Worm (Caenorhabditis elegans) whole organism, early embryonic: ENCODE data around the gene acs-19.
A peak's percentile ranks its signal among the peaks of the same experiment; 100 is the strongest.
"Not testable (repeated sequence)": the region's sequence is repeated elsewhere in the genome, so short reads cannot be mapped to it uniquely, and the experiment has no call there.

ENCODE experiments used
- B0310.2 ChIP-seq: sonication (generic microtip); optimal IDR thresholded peaks from 2 replicates; lab custom pipeline; 2016; ENCODE audit warnings: mild to moderate bottlenecking, missing genetic modification characterization, missing compliant biosample characterization
- F13C5.2 ChIP-seq: sonication (generic microtip); optimal IDR thresholded peaks from 2 replicates; lab custom pipeline; 2017; ENCODE audit warnings: mild to moderate bottlenecking, missing genetic modification characterization, inconsistent platforms, missing compliant biosample characterization
- aly-1 ChIP-seq: sonication (generic microtip); optimal IDR thresholded peaks from 2 replicates; lab custom pipeline; 2016; ENCODE audit warnings: missing genetic modification characterization, missing compliant biosample characterization
- ama-1 ChIP-seq: fragments of 150-350 bp; optimal IDR thresholded peaks from 2 replicates; lab custom pipeline; 2014
- ceh-13 ChIP-seq: fragments of 200-800 bp; sonication (Bioruptor generic); optimal IDR thresholded peaks from 2 replicates; lab custom pipeline; 2018; ENCODE audit warnings: mild to moderate bottlenecking, missing genetic modification characterization, missing compliant biosample characterization
- ceh-36 ChIP-seq: sonication (generic microtip); optimal IDR thresholded peaks from 2 replicates; lab custom pipeline; 2016; ENCODE audit warnings: missing genetic modification characterization, inconsistent platforms, missing compliant biosample characterization
- ets-7 ChIP-seq: sonication (generic microtip); optimal IDR thresholded peaks from 2 replicates; lab custom pipeline; 2016; ENCODE audit warnings: missing genotype, missing genetic modification characterization, missing compliant biosample characterization
- flt-1 ChIP-seq: fragments of 200-800 bp; sonication (Bioruptor generic); IDR thresholded peaks from 2 replicates; pipeline ENCODE4 v1.3.6; 2022; ENCODE audit warnings: missing genetic modification characterization, missing compliant biosample characterization
- hmbx-1 ChIP-seq: sonication (generic microtip); optimal IDR thresholded peaks from 2 replicates; lab custom pipeline; 2016; ENCODE audit warnings: mild to moderate bottlenecking, missing genetic modification characterization, missing compliant biosample characterization
- hmg-4 ChIP-seq: fragments of 200-800 bp; sonication (Bioruptor generic); optimal IDR thresholded peaks from 2 replicates; lab custom pipeline; 2018; ENCODE audit warnings: mild to moderate bottlenecking, missing genetic modification characterization, missing compliant biosample characterization
- hnd-1 ChIP-seq: sonication (generic microtip); optimal IDR thresholded peaks from 2 replicates; lab custom pipeline; 2016; ENCODE audit warnings: missing genetic modification characterization, missing compliant biosample characterization
- pes-1 ChIP-seq: fragments of 200-800 bp; sonication (Bioruptor generic); IDR thresholded peaks from 2 replicates; pipeline ENCODE4 v1.3.6; 2022; ENCODE audit warnings: missing genetic modification reagents, missing genetic modification characterization, missing compliant biosample characterization
- scrt-1 ChIP-seq: fragments of 200-800 bp; sonication (Bioruptor generic); IDR thresholded peaks from 2 replicates; pipeline ENCODE4 v1.3.6; 2022; ENCODE audit warnings: missing genetic modification characterization, missing compliant biosample characterization
- sea-1 ChIP-seq: fragments of 200-800 bp; sonication (Bioruptor generic); conservative IDR thresholded peaks from 2 replicates; pipeline ENCODE4 v1.3.6; 2022; ENCODE audit warnings: missing genetic modification characterization, missing compliant biosample characterization
- tbx-11 ChIP-seq: fragments of 200-800 bp; sonication (Bioruptor generic); IDR thresholded peaks from 2 replicates; pipeline ENCODE4 v1.3.6; 2022; ENCODE audit warnings: missing genetic modification characterization, missing compliant biosample characterization
- tbx-37 ChIP-seq: fragments of 200-800 bp; sonication (Bioruptor generic); conservative IDR thresholded peaks from 2 replicates; pipeline ENCODE4 v1.3.6; 2022; ENCODE audit warnings: missing genetic modification reagents, missing genetic modification characterization, missing compliant biosample characterization
- tra-4 ChIP-seq: sonication (generic microtip); optimal IDR thresholded peaks from 2 replicates; lab custom pipeline; 2017; ENCODE audit warnings: missing genetic modification characterization, missing compliant biosample characterization

Gene acs-19

DNA sequence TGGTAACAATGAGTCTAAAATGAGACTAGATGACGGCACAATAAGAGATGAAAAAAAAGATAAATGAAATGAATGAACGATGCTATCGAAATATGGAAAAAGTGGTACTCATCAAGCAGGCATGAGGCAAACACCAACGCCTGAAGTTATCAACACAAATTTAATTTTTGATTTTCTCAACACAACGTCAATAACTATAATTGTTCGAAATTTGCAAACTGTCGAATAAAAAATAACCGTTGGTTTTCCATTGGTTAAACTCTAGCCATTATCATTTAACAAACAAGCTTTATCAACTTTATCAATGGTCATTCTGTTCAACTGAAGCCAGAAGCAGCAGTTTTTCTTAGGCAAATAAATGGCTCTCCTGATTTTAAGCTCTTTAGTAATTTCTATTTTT lies 32.0 kb upstream of the acs-19 start, which contains the start of gene cyp-25A1:
Gene cyp-25A1 (plus strand): TSS at position 301 of the 400 bp plus-strand sequence.
- TF ChIP-seq tra-4 (tag; lab: Kevin White, UChicago) (no peak), scrt-1 (GFP tag; lab: Robert Waterston, UW) (no peak), flt-1 (no peak), F13C5.2 (tag; lab: Kevin White, UChicago) (no peak), ama-1 (lab: Kevin White, UChicago) (no peak), sea-1 (GFP tag; lab: Robert Waterston, UW) (no peak), ceh-36 (no peak), ets-7 (tag; lab: Kevin White, UChicago) (no peak)

DNA sequence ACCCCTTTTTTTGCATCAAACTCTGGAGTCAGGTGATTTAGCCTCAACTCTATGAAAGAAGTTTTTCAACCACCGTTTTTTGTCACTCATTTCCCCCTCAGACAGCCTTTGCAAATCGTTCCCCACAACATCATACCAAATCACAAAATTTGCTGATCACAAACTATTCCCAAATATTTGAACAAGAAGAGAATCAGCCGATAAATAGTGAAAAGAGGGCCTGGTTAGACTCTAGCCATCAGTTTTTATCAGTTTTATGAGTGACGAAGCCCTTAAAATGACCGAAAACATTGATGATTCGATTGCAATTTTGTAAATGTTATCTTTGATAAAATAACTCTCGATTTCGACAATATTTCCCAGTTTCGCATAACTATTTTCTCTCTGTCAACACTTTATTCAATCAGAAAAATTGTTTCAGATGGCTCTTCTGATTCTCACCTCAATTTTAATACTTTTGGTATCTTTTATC lies 29.5 kb upstream of the acs-19 start, which contains the start of gene cyp-25A2:
Gene cyp-25A2 (plus strand): TSS at position 422 of the 472 bp plus-strand sequence.
- TF ChIP-seq B0310.2 (tag; lab: Kevin White, UChicago) (no peak), pes-1 (GFP tag; lab: Robert Waterston, UW) (no peak), ama-1 (lab: Kevin White, UChicago) (no peak), tbx-11 (GFP tag; lab: Robert Waterston, UW) (no peak), tbx-37 (no peak), scrt-1 (GFP tag; lab: Robert Waterston, UW) (no peak), F13C5.2 (tag; lab: Kevin White, UChicago) (no peak), sea-1 (GFP tag; lab: Robert Waterston, UW) (no peak), hmg-4 (GFP tag; lab: Kevin White, UChicago) (no peak), flt-1 (no peak), ets-7 (tag; lab: Kevin White, UChicago) (no peak), hnd-1 (tag; lab: Kevin White, UChicago) (no peak), tra-4 (tag; lab: Kevin White, UChicago) (no peak), hmbx-1 (tag; lab: Kevin White, UChicago) (no peak), aly-1 (no peak), ceh-36 (no peak), ceh-13 (no peak)

DNA sequence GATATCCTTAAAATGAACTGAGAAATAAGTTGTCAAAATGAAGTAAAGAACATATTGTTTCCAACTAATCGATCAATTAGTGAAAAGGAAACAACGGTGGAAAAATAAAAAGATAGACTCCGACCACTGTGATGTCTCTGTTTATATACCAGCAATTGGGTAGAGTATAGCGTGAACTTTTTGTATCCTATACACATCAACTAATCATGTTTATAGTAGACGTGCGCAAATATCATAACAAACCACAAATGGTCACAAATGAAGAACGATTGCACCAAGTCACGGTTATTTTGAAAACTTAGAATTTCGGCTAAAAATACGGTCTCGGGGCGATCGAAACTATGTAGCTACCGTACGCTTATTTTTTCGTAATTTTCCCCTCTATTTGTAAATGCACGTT lies 24.7 kb upstream of the acs-19 start, which contains the start of gene cyp-25A3:
Gene cyp-25A3 (minus strand): TSS at position 101 of the 400 bp plus-strand sequence.
- no peak for TF ChIP-seq ama-1 (lab: Kevin White, UChicago)
- TF ChIP-seq tbx-37 = no peak
- TF ChIP-seq B0310.2 (tag; lab: Kevin White, UChicago) = no peak
- TF ChIP-seq ceh-36 = no peak
- no peak for TF ChIP-seq hmg-4 (GFP tag; lab: Kevin White, UChicago)
- no peak for TF ChIP-seq tbx-11 (GFP tag; lab: Robert Waterston, UW)
- no peak for TF ChIP-seq scrt-1 (GFP tag; lab: Robert Waterston, UW)
- no peak for TF ChIP-seq pes-1 (GFP tag; lab: Robert Waterston, UW)
- TF ChIP-seq tra-4 (tag; lab: Kevin White, UChicago) = no peak
- no peak for TF ChIP-seq hmbx-1 (tag; lab: Kevin White, UChicago)
- no peak for TF ChIP-seq sea-1 (GFP tag; lab: Robert Waterston, UW)
- TF ChIP-seq ets-7 (tag; lab: Kevin White, UChicago) = no peak
- no peak for TF ChIP-seq hnd-1 (tag; lab: Kevin White, UChicago)
- TF ChIP-seq F13C5.2 (tag; lab: Kevin White, UChicago) = no peak
- TF ChIP-seq ceh-13 = no peak
- no peak for TF ChIP-seq aly-1
- TF ChIP-seq flt-1 = no peak

DNA sequence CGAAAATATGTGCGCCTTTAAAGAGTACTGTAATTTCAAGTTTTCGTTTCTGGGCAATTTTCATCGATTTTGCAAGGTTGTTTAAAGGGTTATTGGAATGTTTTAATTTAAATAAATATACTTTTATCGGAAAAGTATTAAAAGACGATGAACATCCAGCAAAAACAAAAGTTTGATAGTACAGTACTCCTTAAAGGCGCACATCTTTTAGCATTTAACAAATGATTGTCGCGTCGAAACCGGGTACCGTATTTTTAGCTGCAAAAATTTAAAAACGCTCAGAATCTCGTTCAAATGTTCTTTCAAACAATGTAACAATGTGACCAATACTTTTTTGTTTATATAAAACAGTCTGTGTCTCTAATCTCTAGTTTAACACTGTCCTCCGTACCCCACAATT lies 24.0 kb upstream of the acs-19 start, which contains the start of gene C36A4.11:
Gene C36A4.11 (plus strand): TSS at position 301 of the 400 bp plus-strand sequence.
- not testable (repeated sequence) for TF ChIP-seq F13C5.2 (tag; lab: Kevin White, UChicago); sea-1 (GFP tag; lab: Robert Waterston, UW); tra-4 (tag; lab: Kevin White, UChicago)

DNA sequence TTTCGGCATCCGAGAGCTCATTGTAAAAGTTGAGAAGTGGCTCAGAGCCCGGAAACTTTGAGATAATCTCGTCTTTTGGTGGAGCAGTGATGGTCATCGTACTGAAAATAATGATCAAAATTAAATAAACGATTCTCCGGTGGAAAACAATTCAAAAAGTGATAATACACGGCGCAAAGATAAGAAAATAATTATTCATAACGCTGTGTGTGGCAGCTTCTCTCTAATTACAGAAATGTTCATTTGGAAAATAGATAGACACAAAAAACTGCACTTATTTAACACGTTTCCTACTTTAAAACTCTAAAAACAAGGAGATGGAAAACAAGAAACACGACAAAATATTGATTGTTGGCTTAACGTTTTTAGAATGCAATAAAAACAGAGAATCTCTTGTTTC lies 20.8 kb upstream of the acs-19 start, which contains the start of gene C36A4.4:
Gene C36A4.4 (minus strand): TSS at position 101 of the 400 bp plus-strand sequence.
- not testable (repeated sequence) for TF ChIP-seq tbx-37; ets-7 (tag; lab: Kevin White, UChicago); aly-1

DNA sequence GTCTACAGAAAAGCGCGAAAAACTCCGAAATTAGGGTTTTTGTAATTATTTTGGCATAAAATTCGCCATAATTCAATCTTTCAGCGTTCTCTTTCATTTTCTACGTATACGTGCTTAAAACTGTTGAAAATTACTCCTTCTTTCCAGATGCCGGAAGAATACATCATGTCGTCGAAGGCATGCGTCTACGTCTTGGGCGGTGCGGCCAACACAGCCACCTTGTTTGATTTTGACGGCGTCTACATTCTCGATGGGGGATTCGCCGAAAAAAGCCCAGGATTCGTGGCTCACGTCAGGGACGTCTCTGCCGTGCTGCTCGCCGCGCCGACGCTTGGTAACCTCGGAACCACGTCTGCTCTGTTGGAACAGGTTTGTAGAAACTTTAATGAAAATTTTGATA lies 19.5 kb upstream of the acs-19 start, which contains the start of gene maph-1.3:
Gene maph-1.3 (plus strand): TSS at position 148 of the 400 bp plus-strand sequence.
- not testable (repeated sequence) for TF ChIP-seq ama-1 (lab: Kevin White, UChicago); ceh-36; sea-1 (GFP tag; lab: Robert Waterston, UW)

DNA sequence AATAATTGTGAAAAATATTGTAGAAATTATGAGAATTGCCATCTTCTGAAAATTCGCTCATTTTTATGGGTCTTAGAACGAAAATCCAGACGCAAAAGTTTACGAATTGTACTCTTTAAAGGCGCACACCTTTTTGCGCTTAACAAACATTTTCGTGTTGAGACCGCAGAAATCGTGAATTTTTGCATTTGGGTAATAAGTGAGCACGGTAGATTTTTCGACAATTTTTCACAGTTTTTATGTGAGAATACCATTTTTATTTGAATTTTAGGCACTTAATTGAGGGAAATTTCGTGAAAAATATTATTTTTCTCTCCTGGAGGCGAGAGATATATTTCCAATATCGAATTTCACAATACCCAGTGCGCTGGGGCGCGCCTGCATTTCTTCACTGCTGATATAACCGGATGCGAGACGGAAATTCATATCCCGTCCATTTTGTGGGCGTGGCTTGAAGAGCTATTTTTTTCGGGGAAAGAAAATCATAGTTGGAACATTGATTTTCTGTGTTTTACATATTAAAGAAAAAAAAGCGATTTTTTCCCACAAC lies 12.2 kb upstream of the acs-19 start, which contains the start of gene cyp-25A4:
Gene cyp-25A4 (minus strand): TSS at position 51 of the 550 bp plus-strand sequence.
- not testable (repeated sequence) for TF ChIP-seq ama-1 (lab: Kevin White, UChicago); ceh-36; scrt-1 (GFP tag; lab: Robert Waterston, UW)

DNA sequence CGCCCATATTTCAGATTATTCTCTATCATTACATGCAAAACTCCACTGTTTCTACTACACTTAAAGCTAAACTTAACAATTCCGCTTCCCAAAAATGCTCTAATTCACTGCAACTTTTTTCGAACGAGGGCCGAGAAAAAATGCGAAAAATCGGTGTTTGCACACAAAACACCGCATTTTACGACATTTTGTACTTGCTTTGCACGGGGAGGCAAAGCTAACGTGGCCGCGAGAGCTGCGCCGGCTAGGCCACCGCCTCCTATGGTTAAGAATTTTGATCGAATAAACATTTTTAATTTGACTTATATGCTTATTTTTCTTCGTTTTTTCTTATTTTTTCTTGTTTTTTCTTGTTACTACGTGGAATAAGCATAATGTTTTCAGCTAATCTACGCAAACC lies 9.4 kb upstream of the acs-19 start:
- TF ChIP-seq tbx-37 = peak; percentile 63
- TF ChIP-seq scrt-1 (GFP tag; lab: Robert Waterston, UW) = 0 out of 2 replicates have a peak, but pooled peaks have one; percentile 47
